Worm (Caenorhabditis elegans) whole organism, early embryonic: ENCODE data around the gene F25E5.5.

ENCODE experiments used
- B0310.2 ChIP-seq: sonication (generic microtip); optimal IDR thresholded peaks from 2 replicates; lab custom pipeline; 2016; ENCODE audit warnings: mild to moderate bottlenecking, missing genetic modification characterization, missing compliant biosample characterization
- F13C5.2 ChIP-seq: sonication (generic microtip); optimal IDR thresholded peaks from 2 replicates; lab custom pipeline; 2017; ENCODE audit warnings: mild to moderate bottlenecking, missing genetic modification characterization, inconsistent platforms, missing compliant biosample characterization
- aly-1 ChIP-seq: sonication (generic microtip); optimal IDR thresholded peaks from 2 replicates; lab custom pipeline; 2016; ENCODE audit warnings: missing genetic modification characterization, missing compliant biosample characterization
- ama-1 ChIP-seq: fragments of 150-350 bp; optimal IDR thresholded peaks from 2 replicates; lab custom pipeline; 2014
- ceh-13 ChIP-seq: fragments of 200-800 bp; sonication (Bioruptor generic); optimal IDR thresholded peaks from 2 replicates; lab custom pipeline; 2018; ENCODE audit warnings: mild to moderate bottlenecking, missing genetic modification characterization, missing compliant biosample characterization
- ceh-36 ChIP-seq: sonication (generic microtip); optimal IDR thresholded peaks from 2 replicates; lab custom pipeline; 2016; ENCODE audit warnings: missing genetic modification characterization, inconsistent platforms, missing compliant biosample characterization
- flt-1 ChIP-seq: fragments of 200-800 bp; sonication (Bioruptor generic); IDR thresholded peaks from 2 replicates; pipeline ENCODE4 v1.3.6; 2022; ENCODE audit warnings: missing genetic modification characterization, missing compliant biosample characterization
- hmg-4 ChIP-seq: fragments of 200-800 bp; sonication (Bioruptor generic); optimal IDR thresholded peaks from 2 replicates; lab custom pipeline; 2018; ENCODE audit warnings: mild to moderate bottlenecking, missing genetic modification characterization, missing compliant biosample characterization
- hnd-1 ChIP-seq: sonication (generic microtip); optimal IDR thresholded peaks from 2 replicates; lab custom pipeline; 2016; ENCODE audit warnings: missing genetic modification characterization, missing compliant biosample characterization
- sea-1 ChIP-seq: fragments of 200-800 bp; sonication (Bioruptor generic); conservative IDR thresholded peaks from 2 replicates; pipeline ENCODE4 v1.3.6; 2022; ENCODE audit warnings: missing genetic modification characterization, missing compliant biosample characterization
- tra-4 ChIP-seq: sonication (generic microtip); optimal IDR thresholded peaks from 2 replicates; lab custom pipeline; 2017; ENCODE audit warnings: missing genetic modification characterization, missing compliant biosample characterization

ce11 chrV:7415780-7416428, 31.2 kb upstream of the F25E5.5 start, which contains the start of gene F18E3.13:
- TF ChIP-seq ceh-36 (tag; lab: Kevin White, UChicago): no peak
- no peak for TF ChIP-seq ama-1 (lab: Kevin White, UChicago)
- TF ChIP-seq flt-1 (GFP tag; lab: Robert Waterston, UW): no peak
- no peak for TF ChIP-seq sea-1 (GFP tag; lab: Robert Waterston, UW)
- TF ChIP-seq tra-4 (tag; lab: Kevin White, UChicago): no peak
- no peak for TF ChIP-seq hmg-4 (GFP tag; lab: Kevin White, UChicago)
- TF ChIP-seq aly-1: no peak
- TF ChIP-seq B0310.2: no peak
- no peak for TF ChIP-seq ceh-13 (GFP tag; lab: Kevin White, UChicago)
- TF ChIP-seq F13C5.2 (tag; lab: Kevin White, UChicago): no peak
- TF ChIP-seq hnd-1 (tag; lab: Kevin White, UChicago): no peak
